Worm (Caenorhabditis elegans) whole organism, L2 larva: ENCODE measurements around the gene taf-9.
A peak's percentile ranks its signal among the peaks of the same experiment; 100 is the strongest.

Experiments
- F13H6.1 ChIP-seq: sonication (generic microtip); optimal IDR thresholded peaks from 2 replicates; lab custom pipeline; 2016; ENCODE audit warnings: missing genetic modification characterization, missing compliant biosample characterization
- R02D3.7 ChIP-seq: fragments of 150-350 bp; optimal IDR thresholded peaks from 2 replicates; lab custom pipeline; 2014; ENCODE audit warnings: missing biosample characterization, missing genetic modification characterization
- Y55F3AM.14 ChIP-seq: fragments of 200-800 bp; sonication (Bioruptor generic); optimal IDR thresholded peaks from 2 replicates; lab custom pipeline; 2018; ENCODE audit warnings: mild to moderate bottlenecking, missing genetic modification characterization, missing compliant biosample characterization
- ZK546.5 ChIP-seq: sonication (generic microtip); optimal IDR thresholded peaks from 2 replicates; lab custom pipeline; 2017; ENCODE audit warnings: missing biosample characterization, missing genetic modification characterization
- alr-1 ChIP-seq: fragments of 150-350 bp; optimal IDR thresholded peaks from 2 replicates; lab custom pipeline; 2014; ENCODE audit warnings: missing biosample characterization, missing genetic modification characterization
- ama-1 ChIP-seq: fragments of 150-350 bp; optimal IDR thresholded peaks from 2 replicates; lab custom pipeline; 2018; ENCODE audit warnings: inconsistent platforms
- ceh-16 ChIP-seq: fragments of 150-350 bp; optimal IDR thresholded peaks from 2 replicates; lab custom pipeline; 2014; ENCODE audit warnings: missing biosample characterization, missing genetic modification characterization
- dmd-4 ChIP-seq: sonication (generic microtip); optimal IDR thresholded peaks from 2 replicates; lab custom pipeline; 2017; ENCODE audit warnings: missing biosample characterization, missing genetic modification characterization
- elt-1 ChIP-seq: fragments of 150-350 bp; optimal IDR thresholded peaks from 2 replicates; lab custom pipeline; 2014; ENCODE audit warnings: missing biosample characterization, missing genetic modification characterization
- elt-3 ChIP-seq: sonication (generic microtip); optimal IDR thresholded peaks from 2 replicates; lab custom pipeline; 2017; ENCODE audit warnings: missing biosample characterization, missing genetic modification characterization
- fos-1 ChIP-seq: fragments of 150-350 bp; optimal IDR thresholded peaks from 2 replicates; lab custom pipeline; 2014; ENCODE audit warnings: missing biosample characterization, missing genetic modification characterization
- gmeb-1 ChIP-seq: fragments of 150-350 bp; optimal IDR thresholded peaks from 2 replicates; lab custom pipeline; 2014; ENCODE audit warnings: missing biosample characterization, missing genetic modification characterization
- lin-11 ChIP-seq: fragments of 150-350 bp; sonication (generic microtip); optimal IDR thresholded peaks from 2 replicates; lab custom pipeline; 2014; ENCODE audit warnings: missing biosample characterization, missing genetic modification characterization, inconsistent platforms, mixed read lengths
- lin-13 ChIP-seq: fragments of 150-350 bp; optimal IDR thresholded peaks from 2 replicates; lab custom pipeline; 2014; ENCODE audit warnings: missing biosample characterization, missing genetic modification reagents, missing genetic modification characterization
- mab-5 ChIP-seq: fragments of 150-350 bp; optimal IDR thresholded peaks from 2 replicates; lab custom pipeline; 2014; ENCODE audit warnings: missing biosample characterization, missing genetic modification characterization
- mdl-1 ChIP-seq, 2 experiments: fragments of 150-350 bp in 1 of 2; sonication (generic microtip) in 1 of 2; optimal IDR thresholded peaks; 2 replicates each; lab custom pipeline; 2017; ENCODE audit warnings: missing biosample characterization in 2 of 2, missing genetic modification characterization in 2 of 2
- nhr-10 ChIP-seq: sonication (generic microtip); optimal IDR thresholded peaks from 2 replicates; lab custom pipeline; 2017; ENCODE audit warnings: missing biosample characterization, missing genetic modification characterization
- nhr-12 ChIP-seq: fragments of 150-350 bp; optimal IDR thresholded peaks from 2 replicates; lab custom pipeline; 2014; ENCODE audit warnings: missing biosample characterization, missing genetic modification characterization
- nhr-129 ChIP-seq: fragments of 150-350 bp; optimal IDR thresholded peaks from 2 replicates; lab custom pipeline; 2014; ENCODE audit warnings: missing biosample characterization, missing genetic modification characterization
- nhr-21 ChIP-seq: fragments of 150-350 bp; optimal IDR thresholded peaks from 2 replicates; lab custom pipeline; 2014; ENCODE audit warnings: missing biosample characterization, missing genetic modification characterization
- nhr-23 ChIP-seq: fragments of 150-350 bp; optimal IDR thresholded peaks from 2 replicates; lab custom pipeline; 2014; ENCODE audit warnings: missing biosample characterization, missing genetic modification reagents, missing genetic modification characterization
- nhr-25 ChIP-seq: fragments of 150-350 bp; sonication (generic microtip); optimal IDR thresholded peaks from 3 replicates; lab custom pipeline; 2014; ENCODE audit warnings: missing biosample characterization, missing genetic modification characterization
- nhr-6 ChIP-seq: fragments of 150-350 bp; optimal IDR thresholded peaks from 2 replicates; lab custom pipeline; 2014; ENCODE audit warnings: missing biosample characterization, missing genetic modification characterization
- nhr-77 ChIP-seq: fragments of 150-350 bp; optimal IDR thresholded peaks from 2 replicates; lab custom pipeline; 2014; ENCODE audit warnings: missing biosample characterization, missing genetic modification characterization
- sem-4 ChIP-seq: fragments of 150-350 bp; optimal IDR thresholded peaks from 2 replicates; lab custom pipeline; 2014; ENCODE audit warnings: missing biosample characterization, missing genetic modification reagents, missing genetic modification characterization
- skn-1 ChIP-seq: sonication (generic microtip); optimal IDR thresholded peaks from 2 replicates; lab custom pipeline; 2017; ENCODE audit warnings: missing biosample characterization, missing genetic modification characterization
- sma-9 ChIP-seq, 2 experiments: fragments of 150-350 bp in 1 of 2; sonication (generic microtip) in 1 of 2; optimal IDR thresholded peaks; 2 replicates each; lab custom pipeline; 2014 to 2016; ENCODE audit warnings: missing genetic modification characterization in 2 of 2, mild to moderate bottlenecking in 1 of 2, missing biosample characterization in 1 of 2, missing compliant biosample characterization in 1 of 2, missing genetic modification reagents in 1 of 2, moderate library complexity in 1 of 2
- unc-39 ChIP-seq: fragments of 150-350 bp; optimal IDR thresholded peaks from 2 replicates; lab custom pipeline; 2014; ENCODE audit warnings: missing biosample characterization, missing genetic modification characterization
- unc-55 ChIP-seq: fragments of 150-350 bp; sonication (generic microtip); optimal IDR thresholded peaks from 3 replicates; lab custom pipeline; 2014; ENCODE audit warnings: missing biosample characterization, missing genetic modification reagents, missing genetic modification characterization
- zag-1 ChIP-seq: fragments of 150-350 bp; optimal IDR thresholded peaks from 2 replicates; lab custom pipeline; 2014; ENCODE audit warnings: missing biosample characterization, missing genetic modification characterization
- ztf-1 ChIP-seq: fragments of 200-800 bp; sonication (Bioruptor generic); conservative IDR thresholded peaks from 2 replicates; pipeline ENCODE4 v1.3.6; 2022; ENCODE audit warnings: missing genetic modification characterization, missing compliant biosample characterization
- ztf-11 ChIP-seq: sonication (generic microtip); optimal IDR thresholded peaks from 2 replicates; lab custom pipeline; 2017; ENCODE audit warnings: missing biosample characterization, missing genetic modification characterization
- ztf-4 ChIP-seq: fragments of 150-350 bp; optimal IDR thresholded peaks from 2 replicates; lab custom pipeline; 2014; ENCODE audit warnings: missing biosample characterization, missing genetic modification characterization

taf-9 gene

ce11 chrIII:13652708-13653107, 28.6 kb downstream of the taf-9 start:
- TF ChIP-seq F13H6.1 (tag; lab: Kevin White, UChicago) (no peak), nhr-21 (tag; lab: Kevin White, UChicago) (no peak), ztf-1 (GFP tag; lab: Robert Waterston, UW) (no peak), skn-1 (tag; lab: Kevin White, UChicago) (no peak), elt-3 (tag; lab: Kevin White, UChicago) (no peak), ceh-16 (no peak), ama-1 (lab: Kevin White, UChicago) (no peak), lin-11 (tag; lab: Kevin White, UChicago) (no peak), mdl-1 (tag; optimal IDR thresholded peaks at IDR 0.05; lab: Kevin White, UChicago) (no peak)

- no peak for TF ChIP-seq ztf-11 (tag; lab: Kevin White, UChicago)
- TF ChIP-seq ztf-4: no peak
- TF ChIP-seq F13H6.1 (tag; lab: Kevin White, UChicago): no peak
- no peak for TF ChIP-seq nhr-10 (tag; lab: Kevin White, UChicago)
- no peak for TF ChIP-seq nhr-21 (tag; lab: Kevin White, UChicago)
- no peak for TF ChIP-seq lin-13
- TF ChIP-seq fos-1: no peak
- TF ChIP-seq ZK546.5 (tag; lab: Kevin White, UChicago): no peak
- TF ChIP-seq zag-1 (tag; lab: Kevin White, UChicago): no peak
- no peak for TF ChIP-seq sma-9 (GFP tag; optimal IDR thresholded peaks at IDR 0.05; lab: Kevin White, UChicago)
- no peak for TF ChIP-seq sma-9 (tag; optimal IDR thresholded peaks at IDR 0.05; lab: Kevin White, UChicago)
- no peak for TF ChIP-seq nhr-129 (tag; lab: Kevin White, UChicago)
- TF ChIP-seq Y55F3AM.14 (GFP tag; lab: Kevin White, UChicago): no peak
- TF ChIP-seq elt-1 (tag; lab: Kevin White, UChicago): no peak
- TF ChIP-seq unc-39 (tag; lab: Kevin White, UChicago): no peak
- TF ChIP-seq mab-5 (tag; lab: Kevin White, UChicago): no peak
- TF ChIP-seq nhr-12 (tag; lab: Kevin White, UChicago): no peak
- TF ChIP-seq R02D3.7 (tag; lab: Kevin White, UChicago): no peak
- no peak for TF ChIP-seq elt-3 (tag; lab: Kevin White, UChicago)
- TF ChIP-seq, all 48 proteins: peak for 0
These were observed 30.9 kb downstream of the taf-9 start for ce11 chrIII:13654950-13655349.

ce11 chrIII:13656680-13657079, 32.6 kb downstream of the taf-9 start:
- TF ChIP-seq gmeb-1 (tag; lab: Kevin White, UChicago) (no peak), ztf-4 (no peak), nhr-6 (tag; lab: Kevin White, UChicago) (no peak), ztf-11 (tag; lab: Kevin White, UChicago) (no peak)

DNA sequence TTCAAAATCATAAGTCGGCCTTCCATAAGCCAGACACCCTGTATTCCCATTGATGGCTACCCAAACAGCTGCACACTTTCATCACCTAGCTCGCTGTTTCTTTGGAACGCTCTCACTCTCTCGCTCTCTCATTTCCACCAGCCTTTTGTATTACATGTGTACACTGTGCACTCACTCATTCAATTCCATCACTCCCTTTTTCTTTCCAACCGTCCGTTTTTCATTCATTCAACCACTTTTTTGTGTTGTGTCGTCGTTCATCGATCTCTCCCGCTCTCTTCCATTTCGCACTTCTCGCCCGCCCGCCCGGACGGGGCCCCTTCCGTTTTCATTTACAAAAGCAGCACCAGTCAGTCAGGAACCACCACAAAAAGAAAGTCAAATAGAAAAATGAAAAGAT, 33.9 kb downstream of the taf-9 start:
- no peak for TF ChIP-seq nhr-23 (tag; lab: Kevin White, UChicago)
- no peak for TF ChIP-seq sem-4 (tag; lab: Kevin White, UChicago)
- no peak for TF ChIP-seq alr-1 (tag; lab: Kevin White, UChicago)
- TF ChIP-seq nhr-129 (tag; lab: Kevin White, UChicago): peak; percentile 24
- peak; percentile 76 for TF ChIP-seq fos-1
- TF ChIP-seq, all 48 proteins: peak for 2

- TF ChIP-seq ztf-4 (no peak), ceh-16 (peak; percentile 27), nhr-12 (tag; lab: Kevin White, UChicago) (no peak), elt-1 (tag; lab: Kevin White, UChicago) (peak; percentile 4), unc-55 (GFP tag; lab: Kevin White, UChicago) (no peak), nhr-25 (tag; lab: Kevin White, UChicago) (no peak), skn-1 (tag; lab: Kevin White, UChicago) (no peak), mab-5 (tag; lab: Kevin White, UChicago) (no peak)
These were observed 35.0 kb downstream of the taf-9 start for ce11 chrIII:13659028-13659427.

DNA sequence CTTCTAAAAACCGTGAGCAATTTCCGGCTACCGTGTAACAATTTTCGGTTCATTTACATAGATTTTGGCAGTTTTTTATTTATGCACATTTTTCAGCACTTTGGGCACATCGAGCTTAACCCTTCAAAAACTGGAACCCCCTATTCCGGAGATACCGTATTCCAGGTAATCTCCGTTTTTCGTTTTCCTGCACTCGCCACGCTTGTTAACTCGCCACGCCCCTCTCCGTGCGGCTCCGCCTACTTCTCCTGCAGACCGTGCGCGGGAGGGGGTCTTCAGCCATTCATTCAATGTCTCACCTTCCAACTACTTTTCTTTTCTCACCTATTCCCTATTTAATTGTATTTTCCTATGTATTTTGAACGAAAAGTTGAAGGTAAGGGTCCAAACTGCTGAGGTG, 36.0 kb downstream of the taf-9 start:
- TF ChIP-seq mab-5 (tag; lab: Kevin White, UChicago): no peak
- no peak for TF ChIP-seq dmd-4 (tag; lab: Kevin White, UChicago)
- no peak for TF ChIP-seq nhr-77 (tag; lab: Kevin White, UChicago)
